Fruit fly (Drosophila melanogaster) whole organism, embryonic: ENCODE measurements around the gene CG5758.

Source experiments
- BEAF-32 ChIP-seq: fragments of 200-800 bp; sonication (Bioruptor generic); optimal IDR thresholded peaks from 3 replicates; lab custom pipeline; 2017; ENCODE audit warnings: missing biosample characterization, missing genetic modification characterization, mild to moderate bottlenecking, moderate library complexity, missing genetic modification reagents
- Blimp-1 ChIP-seq: fragments of 200-800 bp; sonication (Bioruptor generic); optimal IDR thresholded peaks from 3 replicates; lab custom pipeline; 2018; ENCODE audit warnings: missing biosample characterization, missing genetic modification characterization, mild to moderate bottlenecking, moderate library complexity, missing genetic modification reagents
- CG10431 ChIP-seq: fragments of 200-800 bp; sonication (Bioruptor generic); optimal IDR thresholded peaks from 3 replicates; lab custom pipeline; 2018; ENCODE audit warnings: missing biosample characterization, mild to moderate bottlenecking, missing genetic modification characterization
- CG12659 ChIP-seq: fragments of 200-800 bp; sonication (Bioruptor generic); optimal IDR thresholded peaks from 3 replicates; lab custom pipeline; 2017; ENCODE audit warnings: mild to moderate bottlenecking, missing biosample characterization, missing genetic modification reagents, missing genetic modification characterization
- CG1529 ChIP-seq: fragments of 200-800 bp; sonication (Bioruptor generic); optimal IDR thresholded peaks from 3 replicates; lab custom pipeline; 2018; ENCODE audit warnings: missing biosample characterization, missing genetic modification characterization
- CG17361 ChIP-seq: fragments of 200-800 bp; sonication (Bioruptor generic); IDR thresholded peaks from 3 replicates; pipeline ENCODE4 v1.3.6; 2022; ENCODE audit warnings: missing biosample characterization, missing genetic modification characterization
- CG17802 ChIP-seq: fragments of 200-800 bp; sonication (Bioruptor generic); optimal IDR thresholded peaks from 2 replicates; lab custom pipeline; 2018; ENCODE audit warnings: missing biosample characterization, mild to moderate bottlenecking, missing genetic modification characterization, moderate library complexity
- CG18764 ChIP-seq: fragments of 200-800 bp; sonication (Bioruptor generic); optimal IDR thresholded peaks from 3 replicates; lab custom pipeline; 2016; ENCODE audit warnings: missing biosample characterization, missing genetic modification characterization
- CG2120 ChIP-seq: fragments of 200-800 bp; sonication (Bioruptor generic); optimal IDR thresholded peaks from 3 replicates; lab custom pipeline; 2016; ENCODE audit warnings: missing biosample characterization, missing genetic modification characterization
- CG2199 ChIP-seq: fragments of 200-800 bp; sonication (Bioruptor generic); IDR thresholded peaks from 3 replicates; pipeline ENCODE4 v1.3.6; 2022; ENCODE audit warnings: missing biosample characterization, missing genetic modification characterization
- CG31365 ChIP-seq: fragments of 200-800 bp; sonication (Bioruptor generic); optimal IDR thresholded peaks from 2 replicates; lab custom pipeline; 2018; ENCODE audit warnings: missing biosample characterization, mild to moderate bottlenecking, missing genetic modification characterization
- CG33213 ChIP-seq: fragments of 200-800 bp; sonication (Bioruptor generic); optimal IDR thresholded peaks from 3 replicates; lab custom pipeline; 2016; ENCODE audit warnings: missing biosample characterization, missing genetic modification characterization
- CG34376 ChIP-seq: fragments of 200-800 bp; sonication (Bioruptor generic); optimal IDR thresholded peaks from 2 replicates; lab custom pipeline; 2018; ENCODE audit warnings: missing biosample characterization, mild to moderate bottlenecking, missing genetic modification characterization
- CG4854 ChIP-seq: fragments of 200-800 bp; sonication (Bioruptor generic); optimal IDR thresholded peaks from 2 replicates; lab custom pipeline; 2016; ENCODE audit warnings: missing biosample characterization, missing genetic modification characterization, inconsistent platforms
- CG5180 ChIP-seq: fragments of 200-800 bp; sonication (Bioruptor generic); optimal IDR thresholded peaks from 3 replicates; lab custom pipeline; 2017; ENCODE audit warnings: missing biosample characterization, missing genetic modification characterization, mild to moderate bottlenecking, moderate library complexity, missing genetic modification reagents
- CG5953 ChIP-seq: fragments of 200-800 bp; sonication (Bioruptor generic); IDR thresholded peaks from 2 replicates; pipeline ENCODE4 v1.3.6; 2022; ENCODE audit warnings: missing biosample characterization, missing genetic modification characterization
- CG6254 ChIP-seq: fragments of 200-800 bp; sonication (Bioruptor generic); optimal IDR thresholded peaks from 3 replicates; lab custom pipeline; 2017; ENCODE audit warnings: mild to moderate bottlenecking, missing biosample characterization, missing genetic modification reagents, missing genetic modification characterization
- CG6683 ChIP-seq: fragments of 200-800 bp; sonication (Bioruptor generic); optimal IDR thresholded peaks from 2 replicates; lab custom pipeline; 2017; ENCODE audit warnings: missing biosample characterization, mild to moderate bottlenecking, missing genetic modification characterization, missing genetic modification reagents
- CG6854 ChIP-seq: fragments of 200-800 bp; sonication (Bioruptor generic); optimal IDR thresholded peaks from 3 replicates; lab custom pipeline; 2017; ENCODE audit warnings: missing biosample characterization, mild to moderate bottlenecking, missing genetic modification characterization
- CkIIα-i1 ChIP-seq: fragments of 200-800 bp; sonication (Bioruptor generic); IDR thresholded peaks from 2 replicates; pipeline ENCODE4 v1.3.6; 2022; ENCODE audit warnings: missing biosample characterization, missing genetic modification characterization
- Dref ChIP-seq: fragments of 200-800 bp; sonication (Bioruptor generic); IDR thresholded peaks from 2 replicates; pipeline ENCODE4 v1.3.6; 2022; ENCODE audit warnings: missing biosample characterization, missing genetic modification characterization
- Drgx ChIP-seq: fragments of 200-800 bp; sonication (Bioruptor generic); IDR thresholded peaks from 2 replicates; pipeline ENCODE4 v1.3.6; 2022; ENCODE audit warnings: missing biosample characterization, missing genetic modification characterization
- HHEX ChIP-seq: fragments of 200-800 bp; sonication (Bioruptor generic); optimal IDR thresholded peaks from 3 replicates; lab custom pipeline; 2017; ENCODE audit warnings: missing biosample characterization, mild to moderate bottlenecking, missing genetic modification characterization, missing genetic modification reagents
- HLH54F ChIP-seq: fragments of 200-800 bp; sonication (Bioruptor generic); optimal IDR thresholded peaks from 3 replicates; lab custom pipeline; 2016; ENCODE audit warnings: missing biosample characterization, missing genetic modification characterization
- HmgZ ChIP-seq: fragments of 200-800 bp; sonication (Bioruptor generic); optimal IDR thresholded peaks from 2 replicates; lab custom pipeline; 2018; ENCODE audit warnings: missing biosample characterization, mild to moderate bottlenecking, missing genetic modification characterization
- Hr39 ChIP-seq: fragments of >200 bp; optimal IDR thresholded peaks from 2 replicates; lab custom pipeline; 2017
- Lhr ChIP-seq: fragments of 200-800 bp; sonication (Bioruptor generic); optimal IDR thresholded peaks from 3 replicates; lab custom pipeline; 2017; ENCODE audit warnings: mild to moderate bottlenecking, missing biosample characterization, missing genetic modification reagents, missing genetic modification characterization
- Meics ChIP-seq: fragments of 200-800 bp; sonication (Bioruptor generic); optimal IDR thresholded peaks from 2 replicates; lab custom pipeline; 2017; ENCODE audit warnings: missing biosample characterization, mild to moderate bottlenecking, missing genetic modification characterization
- NC2β ChIP-seq: fragments of 200-800 bp; sonication (Bioruptor generic); optimal IDR thresholded peaks from 2 replicates; lab custom pipeline; 2016; ENCODE audit warnings: missing biosample characterization, missing genetic modification characterization
- Nf-YB ChIP-seq: fragments of 200-800 bp; sonication (Bioruptor generic); optimal IDR thresholded peaks from 3 replicates; lab custom pipeline; 2019; ENCODE audit warnings: missing biosample characterization, mild to moderate bottlenecking, missing genetic modification characterization, moderate library complexity
- Nf-YC ChIP-seq: fragments of 200-800 bp; optimal IDR thresholded peaks from 3 replicates; lab custom pipeline; 2019; ENCODE audit warnings: missing biosample characterization, mild to moderate bottlenecking, missing genetic modification characterization, moderate library complexity
- Pdp1 ChIP-seq, 2 experiments: fragments of 200-800 bp; sonication (Bioruptor generic); optimal IDR thresholded peaks; 3 replicates each; lab custom pipeline; 2016; ENCODE audit warnings: missing biosample characterization in 2 of 2, missing genetic modification characterization in 2 of 2, mild to moderate bottlenecking in 1 of 2, moderate library complexity in 1 of 2
- Sin3A ChIP-seq: fragments of >200 bp; optimal IDR thresholded peaks from 2 replicates; lab custom pipeline; 2018
- Tbp ChIP-seq: fragments of >200 bp; optimal IDR thresholded peaks from 2 replicates; lab custom pipeline; 2018; ENCODE audit warnings: missing biosample characterization, missing genetic modification characterization
- Xbp1 ChIP-seq: fragments of 200-800 bp; sonication (Bioruptor generic); optimal IDR thresholded peaks from 3 replicates; lab custom pipeline; 2016; ENCODE audit warnings: missing biosample characterization, mild to moderate bottlenecking, missing genetic modification characterization
- ash1 ChIP-seq: fragments of 200-800 bp; sonication (Bioruptor generic); optimal IDR thresholded peaks from 2 replicates; lab custom pipeline; 2018; ENCODE audit warnings: missing biosample characterization, mild to moderate bottlenecking, missing genetic modification characterization
- bab2 ChIP-seq: fragments of 200-800 bp; sonication (Bioruptor generic); optimal IDR thresholded peaks from 2 replicates; lab custom pipeline; 2016; ENCODE audit warnings: missing biosample characterization, missing genetic modification characterization
- dati ChIP-seq: fragments of 200-800 bp; sonication (Bioruptor generic); IDR thresholded peaks from 2 replicates; pipeline ENCODE4 v1.3.6; 2022; ENCODE audit warnings: missing biosample characterization, missing genetic modification characterization
- eyg ChIP-seq: fragments of 200-800 bp; sonication (Bioruptor generic); optimal IDR thresholded peaks from 3 replicates; lab custom pipeline; 2016; ENCODE audit warnings: missing biosample characterization, missing genetic modification characterization
- fru ChIP-seq: fragments of >200 bp; optimal IDR thresholded peaks from 2 replicates; lab custom pipeline; 2017
- fu2 ChIP-seq: fragments of 200-800 bp; sonication (Bioruptor generic); optimal IDR thresholded peaks from 2 replicates; lab custom pipeline; 2016; ENCODE audit warnings: missing biosample characterization, missing genetic modification characterization
- kni ChIP-seq: fragments of 200-800 bp; sonication (Bioruptor generic); optimal IDR thresholded peaks from 3 replicates; lab custom pipeline; 2017; ENCODE audit warnings: mild to moderate bottlenecking, missing biosample characterization, missing genetic modification reagents, missing genetic modification characterization
- luna ChIP-seq: fragments of 200-800 bp; sonication (Bioruptor generic); optimal IDR thresholded peaks from 2 replicates; lab custom pipeline; 2016; ENCODE audit warnings: missing biosample characterization, missing genetic modification characterization
- prd ChIP-seq, 3 experiments: fragments of >200 bp in 2 of 3; fragments of 200-800 bp in 1 of 3; sonication (Bioruptor generic) in 1 of 3; optimal IDR thresholded peaks in 2 of 3; IDR thresholded peaks in 1 of 3; 2 replicates in 2 of 3; 3 replicates in 1 of 3; pipeline versions ENCODE4 v1.3.6 to Lab custom; 2017 to 2022; ENCODE audit warnings: missing biosample characterization in 1 of 3, missing genetic modification characterization in 1 of 3
- pum ChIP-seq: fragments of 200-800 bp; sonication (Bioruptor generic); optimal IDR thresholded peaks from 2 replicates; lab custom pipeline; 2016; ENCODE audit warnings: missing biosample characterization, missing genetic modification characterization
- sens-2 ChIP-seq: fragments of 200-800 bp; sonication (Bioruptor generic); IDR thresholded peaks from 2 replicates; pipeline ENCODE4 v1.3.6; 2022; ENCODE audit warnings: missing biosample characterization, missing genetic modification characterization
- slp2 ChIP-seq: fragments of 200-800 bp; sonication (Bioruptor generic); optimal IDR thresholded peaks from 2 replicates; lab custom pipeline; 2016; ENCODE audit warnings: missing biosample characterization, missing genetic modification characterization
- sqz ChIP-seq: fragments of 200-800 bp; sonication (Bioruptor generic); optimal IDR thresholded peaks from 3 replicates; lab custom pipeline; 2018; ENCODE audit warnings: missing biosample characterization, mild to moderate bottlenecking, missing genetic modification characterization
- tgo ChIP-seq: fragments of 200-800 bp; sonication (Bioruptor generic); IDR thresholded peaks from 3 replicates; pipeline ENCODE4 v1.3.6; 2022; ENCODE audit warnings: missing biosample characterization, missing genetic modification characterization
- ttk ChIP-seq: fragments of 200-800 bp; sonication (Bioruptor generic); IDR thresholded peaks from 2 replicates; pipeline ENCODE4 v2.1.2; 2022; ENCODE audit warnings: missing biosample characterization, missing genetic modification characterization
- yki ChIP-seq: fragments of >200 bp; optimal IDR thresholded peaks from 3 replicates; lab custom pipeline; 2018

Gene CG5758

dm6 chr2L:18137591-18138247, 17.9 kb downstream of the CG5758 start, which contains the start of gene kel (continued):
- TF ChIP-seq Lhr (GFP tag; lab: Kevin White, UChicago) (peak; percentile 70), CG1529 (peak; percentile 7), HHEX (GFP tag; lab: Kevin White, UChicago) (peak; percentile 59), dati (GFP tag; lab: Robert Waterston, UW) (peak; percentile 60; the same call in 1 of the 2 replicates), CG6683 (GFP tag; lab: Kevin White, UChicago) (peak; percentile 32), CkIIα-i1 (no peak), Sin3A (lab: Kevin White, UChicago) (peak; percentile 28), pum (GFP tag; lab: Kevin White, UChicago) (no peak), BEAF-32 (GFP tag; lab: Kevin White, UChicago) (peak; percentile 61), HmgZ (tag; lab: Kevin White, UChicago) (peak; percentile 77), sens-2 (no peak), CG33213 (GFP tag; lab: Kevin White, UChicago) (peak; percentile 61), CG17361 (peak; percentile 50; the same call in 2 of the 3 replicates), CG18764 (no peak), Hr39 (no peak), kni (GFP tag; lab: Kevin White, UChicago) (no peak), prd (optimal IDR thresholded peaks at IDR 0.05; lab: Kevin White, UChicago) (no peak), prd (GFP tag; IDR thresholded peaks at IDR 0.05; lab: Robert Waterston, UW) (peak; percentile 23; the same call in 1 of the 3 replicates), fru (no peak), Blimp-1 (GFP tag; lab: Kevin White, UChicago) (peak; percentile 13), ash1 (no peak), CG5953 (no peak), Nf-YC (tag; lab: Kevin White, UChicago) (peak; percentile 30), CG5180 (GFP tag; lab: Kevin White, UChicago) (peak; percentile 13), Xbp1 (GFP tag; lab: Kevin White, UChicago) (peak; percentile 55), CG4854 (no peak), CG31365 (tag; lab: Kevin White, UChicago) (peak; percentile 58), Dref (GFP tag; lab: Robert Waterston, UW) (peak; percentile 90), CG6854 (GFP tag; lab: Kevin White, UChicago) (peak; percentile 50), bab2 (GFP tag; lab: Kevin White, UChicago) (peak; percentile 16), Pdp1 (GFP tag; optimal IDR thresholded peaks at IDR 0.05; lab: Kevin White, UChicago) (peak in 1 of 2 experiments; percentile 42), fu2 (GFP tag; lab: Kevin White, UChicago) (no peak), CG17802 (tag; lab: Kevin White, UChicago) (peak; percentile 74), Meics (GFP tag; lab: Kevin White, UChicago) (peak; percentile 57), slp2 (GFP tag; lab: Kevin White, UChicago) (no peak), Tbp (GFP tag; lab: Kevin White, UChicago) (no peak), Drgx (GFP tag; lab: Robert Waterston, UW) (peak; percentile 49; the same call in 1 of the 2 replicates), CG10431 (GFP tag; lab: Kevin White, UChicago) (no peak), HLH54F (GFP tag; lab: Kevin White, UChicago) (peak; percentile 37), Nf-YB (GFP tag; lab: Kevin White, UChicago) (no peak), CG12659 (GFP tag; lab: Kevin White, UChicago) (peak; percentile 80), luna (no peak), tgo (GFP tag; lab: Robert Waterston, UW) (no peak), NC2β (GFP tag; lab: Kevin White, UChicago) (peak; percentile 46), sqz (GFP tag; lab: Kevin White, UChicago) (no peak), CG2199 (0 out of 3 replicates have a peak, but pooled peaks have one; percentile 33), yki (lab: Kevin White, UChicago) (no peak), ttk (GFP tag; lab: Robert Waterston, UW) (no peak), CG34376 (GFP tag; lab: Kevin White, UChicago) (peak; percentile 89), CG2120 (GFP tag; lab: Kevin White, UChicago) (peak; percentile 61), CG6254 (GFP tag; lab: Kevin White, UChicago) (peak; percentile 49), eyg (GFP tag; lab: Kevin White, UChicago) (peak; percentile 20)
